Fruit fly (Drosophila melanogaster) whole organism, embryonic: ENCODE measurements around the gene CG4730.

Source experiments
- Antp ChIP-seq: fragments of 200-800 bp; sonication (Bioruptor generic); optimal IDR thresholded peaks from 3 replicates; lab custom pipeline; 2016; ENCODE audit warnings: missing biosample characterization, missing genetic modification characterization
- BEAF-32 ChIP-seq: fragments of 200-800 bp; sonication (Bioruptor generic); optimal IDR thresholded peaks from 3 replicates; lab custom pipeline; 2017; ENCODE audit warnings: missing biosample characterization, missing genetic modification characterization, mild to moderate bottlenecking, moderate library complexity, missing genetic modification reagents
- Blimp-1 ChIP-seq: fragments of 200-800 bp; sonication (Bioruptor generic); optimal IDR thresholded peaks from 3 replicates; lab custom pipeline; 2018; ENCODE audit warnings: missing biosample characterization, missing genetic modification characterization, mild to moderate bottlenecking, moderate library complexity, missing genetic modification reagents
- CG1024 ChIP-seq: fragments of 200-800 bp; sonication (Bioruptor generic); IDR thresholded peaks from 2 replicates; pipeline ENCODE4 v1.3.6; 2022; ENCODE audit warnings: missing biosample characterization, missing genetic modification characterization
- CG10565 ChIP-seq: fragments of 200-800 bp; sonication (Bioruptor generic); optimal IDR thresholded peaks from 3 replicates; lab custom pipeline; 2016; ENCODE audit warnings: missing biosample characterization, mild to moderate bottlenecking, missing genetic modification characterization
- CG11093 ChIP-seq: fragments of 200-800 bp; sonication (Bioruptor generic); IDR thresholded peaks from 3 replicates; pipeline ENCODE4 v1.3.6; 2022; ENCODE audit warnings: missing biosample characterization, missing genetic modification characterization
- CG11456 ChIP-seq: fragments of 200-800 bp; sonication (Bioruptor generic); IDR thresholded peaks from 3 replicates; pipeline ENCODE4 v1.3.6; 2022; ENCODE audit warnings: missing biosample characterization, missing genetic modification characterization
- CG16779 ChIP-seq: fragments of 200-800 bp; sonication (Bioruptor generic); IDR thresholded peaks from 2 replicates; pipeline ENCODE4 v1.3.6; 2022; ENCODE audit warnings: missing biosample characterization, missing genetic modification characterization
- CG18262 ChIP-seq: fragments of 200-800 bp; optimal IDR thresholded peaks from 3 replicates; lab custom pipeline; 2019; ENCODE audit warnings: missing biosample characterization, mild to moderate bottlenecking, missing genetic modification characterization, moderate library complexity
- CG2199 ChIP-seq: fragments of 200-800 bp; sonication (Bioruptor generic); IDR thresholded peaks from 3 replicates; pipeline ENCODE4 v1.3.6; 2022; ENCODE audit warnings: missing biosample characterization, missing genetic modification characterization
- CG30403 ChIP-seq: fragments of 200-800 bp; sonication (Bioruptor generic); optimal IDR thresholded peaks from 3 replicates; lab custom pipeline; 2016; ENCODE audit warnings: missing biosample characterization, missing genetic modification characterization
- CG3065 ChIP-seq: fragments of 200-800 bp; sonication (Bioruptor generic); optimal IDR thresholded peaks from 2 replicates; lab custom pipeline; 2016; ENCODE audit warnings: missing biosample characterization, missing genetic modification characterization
- CG33557 ChIP-seq: fragments of 200-800 bp; sonication (Bioruptor generic); optimal IDR thresholded peaks from 2 replicates; lab custom pipeline; 2019; ENCODE audit warnings: missing biosample characterization, mild to moderate bottlenecking, missing genetic modification characterization, moderate library complexity
- CG4424 ChIP-seq: fragments of 200-800 bp; sonication (Bioruptor generic); optimal IDR thresholded peaks from 3 replicates; lab custom pipeline; 2016; ENCODE audit warnings: missing biosample characterization, missing genetic modification characterization
- CG5180 ChIP-seq: fragments of 200-800 bp; sonication (Bioruptor generic); optimal IDR thresholded peaks from 3 replicates; lab custom pipeline; 2017; ENCODE audit warnings: missing biosample characterization, missing genetic modification characterization, mild to moderate bottlenecking, moderate library complexity, missing genetic modification reagents
- CG6683 ChIP-seq: fragments of 200-800 bp; sonication (Bioruptor generic); optimal IDR thresholded peaks from 2 replicates; lab custom pipeline; 2017; ENCODE audit warnings: missing biosample characterization, mild to moderate bottlenecking, missing genetic modification characterization, missing genetic modification reagents
- CG6689 ChIP-seq: fragments of 200-800 bp; sonication (Bioruptor generic); IDR thresholded peaks from 2 replicates; pipeline ENCODE4 v1.3.6; 2022; ENCODE audit warnings: missing biosample characterization, missing genetic modification characterization
- CG8944 ChIP-seq: fragments of 200-800 bp; sonication (Bioruptor generic); optimal IDR thresholded peaks from 3 replicates; lab custom pipeline; 2016; ENCODE audit warnings: missing biosample characterization, missing genetic modification characterization
- CG9609 ChIP-seq: fragments of 200-800 bp; sonication (Bioruptor generic); optimal IDR thresholded peaks from 3 replicates; lab custom pipeline; 2016; ENCODE audit warnings: missing biosample characterization, missing genetic modification characterization
- CHES-1-like ChIP-seq: fragments of 200-800 bp; sonication (Bioruptor generic); optimal IDR thresholded peaks from 2 replicates; lab custom pipeline; 2016; ENCODE audit warnings: missing biosample characterization, missing genetic modification characterization
- Dip3 ChIP-seq: fragments of 200-800 bp; sonication (Bioruptor generic); optimal IDR thresholded peaks from 3 replicates; lab custom pipeline; 2016; ENCODE audit warnings: missing biosample characterization, missing genetic modification characterization
- Fer3 ChIP-seq: fragments of 200-800 bp; sonication (Bioruptor generic); optimal IDR thresholded peaks from 2 replicates; lab custom pipeline; 2018; ENCODE audit warnings: missing biosample characterization, mild to moderate bottlenecking, missing genetic modification characterization, moderate library complexity
- H15 ChIP-seq: fragments of 200-800 bp; sonication (Bioruptor generic); IDR thresholded peaks from 3 replicates; pipeline ENCODE4 v1.3.6; 2022; ENCODE audit warnings: missing biosample characterization, missing genetic modification characterization
- Hr39 ChIP-seq: fragments of >200 bp; optimal IDR thresholded peaks from 2 replicates; lab custom pipeline; 2017
- Med ChIP-seq: fragments of 200-800 bp; sonication (Bioruptor generic); peaks from one replicate; lab custom pipeline; 2016; ENCODE audit warnings: missing biosample characterization, missing genetic modification characterization, mild to moderate bottlenecking, inconsistent platforms, moderate library complexity
- Myb ChIP-seq: fragments of 200-800 bp; sonication (Bioruptor generic); optimal IDR thresholded peaks from 2 replicates; lab custom pipeline; 2016; ENCODE audit warnings: missing biosample characterization, missing genetic modification characterization
- NC2β ChIP-seq: fragments of 200-800 bp; sonication (Bioruptor generic); optimal IDR thresholded peaks from 2 replicates; lab custom pipeline; 2016; ENCODE audit warnings: missing biosample characterization, missing genetic modification characterization
- Ravus ChIP-seq: fragments of 200-800 bp; sonication (Bioruptor generic); IDR thresholded peaks from 2 replicates; pipeline ENCODE4 v1.3.6; 2022; ENCODE audit warnings: missing biosample characterization, missing genetic modification characterization
- Trl ChIP-seq, 3 experiments: fragments of >200 bp in 2 of 3; fragments of 200-800 bp in 1 of 3; sonication (Bioruptor generic) in 1 of 3; optimal IDR thresholded peaks; 2 replicates in 1 of 3; 3 replicates in 2 of 3; lab custom pipeline; 2016 to 2017; ENCODE audit warnings: missing biosample characterization in 1 of 3, missing genetic modification characterization in 1 of 3
- br ChIP-seq: fragments of >200 bp; optimal IDR thresholded peaks from 2 replicates; lab custom pipeline; 2017
- cad ChIP-seq: fragments of >200 bp; optimal IDR thresholded peaks from 2 replicates; lab custom pipeline; 2017; ENCODE audit warnings: missing biosample characterization, missing genetic modification characterization
- disco-r ChIP-seq: fragments of 200-800 bp; sonication (Bioruptor generic); optimal IDR thresholded peaks from 2 replicates; lab custom pipeline; 2016; ENCODE audit warnings: missing biosample characterization, missing genetic modification characterization
- ewg ChIP-seq: fragments of 200-800 bp; sonication (Bioruptor generic); optimal IDR thresholded peaks from 3 replicates; lab custom pipeline; 2017; ENCODE audit warnings: mild to moderate bottlenecking, missing biosample characterization, missing genetic modification reagents, missing genetic modification characterization
- fu2 ChIP-seq: fragments of 200-800 bp; sonication (Bioruptor generic); optimal IDR thresholded peaks from 2 replicates; lab custom pipeline; 2016; ENCODE audit warnings: missing biosample characterization, missing genetic modification characterization
- gce ChIP-seq: fragments of 200-800 bp; sonication (Bioruptor generic); IDR thresholded peaks from 3 replicates; pipeline ENCODE4 v1.3.6; 2022; ENCODE audit warnings: missing biosample characterization, missing genetic modification characterization
- gro ChIP-seq: fragments of 200-800 bp; sonication (Bioruptor generic); optimal IDR thresholded peaks from 2 replicates; lab custom pipeline; 2016; ENCODE audit warnings: missing biosample characterization, missing genetic modification characterization
- lov ChIP-seq, 2 experiments: fragments of 200-800 bp in 1 of 2; fragments of >200 bp in 1 of 2; sonication (Bioruptor generic) in 1 of 2; IDR thresholded peaks in 1 of 2; optimal IDR thresholded peaks in 1 of 2; 2 replicates in 1 of 2; 3 replicates in 1 of 2; pipeline versions ENCODE4 v1.3.6 to Lab custom; 2017 to 2022; ENCODE audit warnings: missing biosample characterization in 1 of 2, missing genetic modification characterization in 1 of 2
- pan ChIP-seq, 4 experiments: fragments of >200 bp in 3 of 4; fragments of 200-800 bp in 1 of 4; sonication (Bioruptor generic) in 1 of 4; optimal IDR thresholded peaks in 3 of 4; IDR thresholded peaks in 1 of 4; 2 replicates each; pipeline versions ENCODE4 v1.3.6 to Lab custom; 2017 to 2022; ENCODE audit warnings: missing biosample characterization in 2 of 4, missing genetic modification characterization in 2 of 4, mixed read lengths in 1 of 4
- peb ChIP-seq: fragments of 200-800 bp; sonication (Bioruptor generic); IDR thresholded peaks from 2 replicates; pipeline ENCODE4 v1.3.6; 2022; ENCODE audit warnings: missing biosample characterization, missing genetic modification characterization
- rib ChIP-seq: fragments of 200-800 bp; sonication (Bioruptor generic); IDR thresholded peaks from 2 replicates; pipeline ENCODE4 v1.3.6; 2022; ENCODE audit warnings: missing biosample characterization, missing genetic modification characterization
- salm ChIP-seq: fragments of 200-800 bp; sonication (Bioruptor generic); optimal IDR thresholded peaks from 2 replicates; lab custom pipeline; 2018; ENCODE audit warnings: missing biosample characterization, mild to moderate bottlenecking, missing genetic modification characterization
- shn ChIP-seq: fragments of 200-800 bp; sonication (Bioruptor generic); optimal IDR thresholded peaks from 3 replicates; lab custom pipeline; 2016; ENCODE audit warnings: missing biosample characterization, missing genetic modification characterization
- so ChIP-seq: fragments of 200-800 bp; sonication (Bioruptor generic); IDR thresholded peaks from 3 replicates; pipeline ENCODE4 v1.3.6; 2022; ENCODE audit warnings: missing biosample characterization, missing genetic modification characterization
- sr ChIP-seq: fragments of 200-800 bp; sonication (Bioruptor generic); IDR thresholded peaks from 3 replicates; pipeline ENCODE4 v1.3.6; 2022; ENCODE audit warnings: missing biosample characterization, missing genetic modification characterization
- stwl ChIP-seq: fragments of 200-800 bp; sonication (Bioruptor generic); optimal IDR thresholded peaks from 3 replicates; lab custom pipeline; 2018; ENCODE audit warnings: missing biosample characterization, mild to moderate bottlenecking, missing genetic modification characterization, moderate library complexity
- tio ChIP-seq: fragments of 200-800 bp; sonication (Bioruptor generic); optimal IDR thresholded peaks from 2 replicates; lab custom pipeline; 2017; ENCODE audit warnings: missing biosample characterization, missing genetic modification characterization, inconsistent platforms
- toy ChIP-seq: fragments of 200-800 bp; sonication (Bioruptor generic); IDR thresholded peaks from 2 replicates; pipeline ENCODE4 v1.3.6; 2022; ENCODE audit warnings: missing biosample characterization, missing genetic modification characterization
- wek ChIP-seq: fragments of 200-800 bp; sonication (Bioruptor generic); optimal IDR thresholded peaks from 3 replicates; lab custom pipeline; 2018; ENCODE audit warnings: missing biosample characterization, mild to moderate bottlenecking, missing genetic modification characterization, moderate library complexity
- yki ChIP-seq: fragments of >200 bp; optimal IDR thresholded peaks from 3 replicates; lab custom pipeline; 2018
- zf30C ChIP-seq: fragments of 200-800 bp; sonication (Bioruptor generic); optimal IDR thresholded peaks from 3 replicates; lab custom pipeline; 2018; ENCODE audit warnings: missing biosample characterization, mild to moderate bottlenecking, missing genetic modification characterization

The CG4730 gene

DNA sequence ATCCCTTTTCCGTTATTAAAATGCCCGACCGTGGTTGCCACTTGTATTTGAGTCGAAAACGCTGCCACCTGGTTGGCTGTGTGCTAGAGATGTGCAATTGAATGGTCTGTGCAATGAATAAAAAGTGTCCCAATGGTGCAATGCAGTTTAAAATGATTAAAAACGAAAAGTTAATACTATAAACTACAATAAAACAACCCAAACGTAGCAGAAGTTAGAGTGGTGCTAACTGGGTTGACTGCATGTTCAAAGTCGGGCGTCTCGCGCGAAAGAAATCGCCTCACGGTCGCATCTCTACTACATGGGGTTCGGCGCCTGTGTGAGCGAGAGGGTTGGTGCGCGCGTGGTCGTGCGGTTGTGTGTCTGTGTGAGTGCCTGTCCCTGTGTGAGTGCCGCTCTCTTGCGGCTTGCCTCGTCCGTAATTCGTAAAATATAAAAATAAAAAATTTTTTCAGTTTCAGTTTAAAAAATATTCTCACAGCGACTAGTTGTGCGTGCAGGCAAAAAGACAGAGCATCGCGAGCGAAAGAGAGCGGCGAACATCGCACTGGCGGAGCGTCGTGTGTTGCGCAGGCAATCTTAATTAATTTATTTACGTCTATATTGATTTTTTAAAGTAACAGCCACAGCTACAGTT, 31.5 kb downstream of the CG4730 start (continued):
- TF ChIP-seq Dip3 (GFP tag; lab: Kevin White, UChicago) (peak; percentile 95), CG33557 (GFP tag; lab: Kevin White, UChicago) (peak; percentile 89), zf30C (no peak), yki (lab: Kevin White, UChicago) (no peak), pan (optimal IDR thresholded peaks at IDR 0.05; lab: Kevin White, UChicago) (no peak), pan (GFP tag; optimal IDR thresholded peaks at IDR 0.05 in 1 of 2, IDR thresholded peaks at IDR 0.05 in 1 of 2) (peak in 1 of 2 experiments; percentile 88), CG3065 (GFP tag; lab: Kevin White, UChicago) (peak; percentile 88), CG11456 (GFP tag; lab: Robert Waterston, UW) (peak; percentile 91), CG5180 (GFP tag; lab: Kevin White, UChicago) (peak; percentile 77), CG6689 (GFP tag; lab: Robert Waterston, UW) (peak; percentile 92), NC2β (GFP tag; lab: Kevin White, UChicago) (peak; percentile 89), Med (GFP tag; lab: Kevin White, UChicago) (peak; percentile 99), CG30403 (GFP tag; lab: Kevin White, UChicago) (peak; percentile 97), gce (peak; percentile 74; the same call in 2 of the 3 replicates), CG8944 (GFP tag; lab: Kevin White, UChicago) (peak; percentile 96), gro (GFP tag; lab: Kevin White, UChicago) (peak; percentile 94), CG18262 (tag; lab: Kevin White, UChicago) (peak; percentile 86), salm (tag; lab: Kevin White, UChicago) (peak; percentile 65), Hr39 (no peak), Fer3 (tag; lab: Kevin White, UChicago) (peak; percentile 88), Trl (optimal IDR thresholded peaks at IDR 0.05; lab: Kevin White, UChicago) (peak; percentile 51 to 70), Trl (GFP tag; optimal IDR thresholded peaks at IDR 0.05; lab: Kevin White, UChicago) (peak; percentile 97), cad (GFP tag; lab: Kevin White, UChicago) (no peak), wek (GFP tag; lab: Kevin White, UChicago) (peak; percentile 74), ewg (peak; percentile 95), H15 (GFP tag; lab: Robert Waterston, UW) (peak; percentile 90), CG10565 (GFP tag; lab: Kevin White, UChicago) (peak; percentile 49), lov (optimal IDR thresholded peaks at IDR 0.05; lab: Kevin White, UChicago) (no peak), lov (GFP tag; IDR thresholded peaks at IDR 0.05; lab: Robert Waterston, UW) (peak; percentile 71; the same call in 1 of the 3 replicates), CHES-1-like (GFP tag; lab: Kevin White, UChicago) (peak; percentile 97), rib (GFP tag; lab: Robert Waterston, UW) (peak; percentile 70), sr (GFP tag; lab: Robert Waterston, UW) (peak; percentile 42; the same call in 1 of the 3 replicates), CG1024 (GFP tag; lab: Robert Waterston, UW) (peak; percentile 54), tio (GFP tag; lab: Kevin White, UChicago) (peak; percentile 86), CG2199 (GFP tag; lab: Robert Waterston, UW) (no peak), CG6683 (GFP tag; lab: Kevin White, UChicago) (peak; percentile 88), Myb (GFP tag; lab: Kevin White, UChicago) (peak; percentile 97), toy (GFP tag; lab: Robert Waterston, UW) (peak; percentile 73), shn (GFP tag; lab: Kevin White, UChicago) (peak; percentile 98), BEAF-32 (GFP tag; lab: Kevin White, UChicago) (peak; percentile 97), fu2 (GFP tag; lab: Kevin White, UChicago) (peak; percentile 96), peb (GFP tag; lab: Robert Waterston, UW) (peak; percentile 76), stwl (tag; lab: Kevin White, UChicago) (peak; percentile 81), CG4424 (GFP tag; lab: Kevin White, UChicago) (peak; percentile 88), Antp (GFP tag; lab: Kevin White, UChicago) (peak; percentile 97), so (GFP tag; lab: Robert Waterston, UW) (peak; percentile 89), CG9609 (GFP tag; lab: Kevin White, UChicago) (peak; percentile 96), Blimp-1 (peak; percentile 80), CG16779 (GFP tag; lab: Robert Waterston, UW) (peak; percentile 67), br (lab: Kevin White, UChicago) (no peak), Ravus (peak; percentile 52), CG11093 (GFP tag; lab: Robert Waterston, UW) (peak; percentile 84), disco-r (GFP tag; lab: Kevin White, UChicago) (peak; percentile 76)
